Fruit fly (Drosophila melanogaster) whole organism, embryonic: Measurements from ENCODE around the gene CG7912.

Experiments
- CG10654 ChIP-seq: fragments of 200-800 bp; sonication (Bioruptor generic); optimal IDR thresholded peaks from 2 replicates; lab custom pipeline; 2016; ENCODE audit warnings: missing biosample characterization, missing genetic modification characterization
- CG12155 ChIP-seq: fragments of 200-800 bp; sonication (Bioruptor generic); optimal IDR thresholded peaks from 3 replicates; lab custom pipeline; 2016; ENCODE audit warnings: missing biosample characterization, missing genetic modification characterization
- CG13123 ChIP-seq: fragments of 200-800 bp; sonication (Bioruptor generic); optimal IDR thresholded peaks from 2 replicates; lab custom pipeline; 2016; ENCODE audit warnings: missing biosample characterization, missing genetic modification characterization
- CG13424 ChIP-seq: fragments of 200-800 bp; sonication (Bioruptor generic); optimal IDR thresholded peaks from 2 replicates; lab custom pipeline; 2019; ENCODE audit warnings: missing biosample characterization, mild to moderate bottlenecking, missing genetic modification characterization, moderate library complexity
- CG13624 ChIP-seq: fragments of 200-800 bp; sonication (Bioruptor generic); optimal IDR thresholded peaks from 2 replicates; lab custom pipeline; 2016; ENCODE audit warnings: missing biosample characterization, missing genetic modification characterization
- CG15601 ChIP-seq: fragments of 200-800 bp; sonication (Bioruptor generic); optimal IDR thresholded peaks from 3 replicates; lab custom pipeline; 2019; ENCODE audit warnings: missing biosample characterization, mild to moderate bottlenecking, missing genetic modification characterization, moderate library complexity
- CG18262 ChIP-seq: fragments of 200-800 bp; optimal IDR thresholded peaks from 3 replicates; lab custom pipeline; 2019; ENCODE audit warnings: missing biosample characterization, mild to moderate bottlenecking, missing genetic modification characterization, moderate library complexity
- CG2712 ChIP-seq: fragments of 200-800 bp; optimal IDR thresholded peaks from 3 replicates; lab custom pipeline; 2019; ENCODE audit warnings: missing biosample characterization, mild to moderate bottlenecking, missing genetic modification characterization, moderate library complexity
- CG3281 ChIP-seq: fragments of 200-800 bp; sonication (Bioruptor generic); optimal IDR thresholded peaks from 3 replicates; lab custom pipeline; 2017; ENCODE audit warnings: missing biosample characterization, mild to moderate bottlenecking, missing genetic modification characterization
- CG34224 ChIP-seq: fragments of 200-800 bp; sonication (Bioruptor generic); IDR thresholded peaks from 3 replicates; pipeline ENCODE4 v1.3.6; 2022; ENCODE audit warnings: missing biosample characterization, missing genetic modification characterization; ENCODE audit not compliant: partially characterized antibody
- CG34376 ChIP-seq: fragments of 200-800 bp; sonication (Bioruptor generic); optimal IDR thresholded peaks from 2 replicates; lab custom pipeline; 2018; ENCODE audit warnings: missing biosample characterization, mild to moderate bottlenecking, missing genetic modification characterization
- CG7372 ChIP-seq: fragments of 200-800 bp; sonication (Bioruptor generic); IDR thresholded peaks from 2 replicates; pipeline ENCODE4 v1.3.6; 2022; ENCODE audit warnings: missing biosample characterization, missing genetic modification characterization
- CG7963 ChIP-seq: fragments of 200-800 bp; sonication (Bioruptor generic); IDR thresholded peaks from 3 replicates; pipeline ENCODE4 v1.3.6; 2022; ENCODE audit warnings: missing biosample characterization, missing genetic modification characterization; ENCODE audit not compliant: partially characterized antibody
- CG9932 ChIP-seq: fragments of 200-800 bp; sonication (Bioruptor generic); IDR thresholded peaks from 2 replicates; pipeline ENCODE4 v1.3.6; 2022; ENCODE audit warnings: missing biosample characterization, missing genetic modification characterization
- CHES-1-like ChIP-seq: fragments of 200-800 bp; sonication (Bioruptor generic); optimal IDR thresholded peaks from 2 replicates; lab custom pipeline; 2016; ENCODE audit warnings: missing biosample characterization, missing genetic modification characterization
- D ChIP-seq, 2 experiments: fragments of 200-800 bp in 1 of 2; fragments of >200 bp in 1 of 2; sonication (Bioruptor generic) in 1 of 2; optimal IDR thresholded peaks; 2 replicates in 1 of 2; 3 replicates in 1 of 2; lab custom pipeline; 2017; ENCODE audit warnings: mild to moderate bottlenecking in 1 of 2, missing biosample characterization in 1 of 2, missing genetic modification characterization in 1 of 2, missing genetic modification reagents in 1 of 2
- Dip2 ChIP-seq: fragments of 200-800 bp; sonication (Bioruptor generic); IDR thresholded peaks from 2 replicates; pipeline ENCODE4 v1.3.6; 2022; ENCODE audit warnings: missing biosample characterization, missing genetic modification characterization
- Dp ChIP-seq: fragments of 200-800 bp; sonication (Bioruptor generic); optimal IDR thresholded peaks from 2 replicates; lab custom pipeline; 2018; ENCODE audit warnings: missing biosample characterization, mild to moderate bottlenecking, missing genetic modification characterization, moderate library complexity
- Dref ChIP-seq: fragments of 200-800 bp; sonication (Bioruptor generic); IDR thresholded peaks from 2 replicates; pipeline ENCODE4 v1.3.6; 2022; ENCODE audit warnings: missing biosample characterization, missing genetic modification characterization
- Eip74EF ChIP-seq, 2 experiments: fragments of 200-800 bp in 1 of 2; fragments of >200 bp in 1 of 2; sonication (Bioruptor generic) in 1 of 2; optimal IDR thresholded peaks; 2 replicates each; lab custom pipeline; 2017 to 2019; ENCODE audit warnings: missing biosample characterization in 2 of 2, missing genetic modification characterization in 2 of 2, mild to moderate bottlenecking in 1 of 2, moderate library complexity in 1 of 2
- Gsc ChIP-seq: fragments of 200-800 bp; sonication (Bioruptor generic); IDR thresholded peaks from 2 replicates; pipeline ENCODE4 v1.3.6; 2022; ENCODE audit warnings: missing biosample characterization, missing genetic modification characterization
- HmgZ ChIP-seq: fragments of 200-800 bp; sonication (Bioruptor generic); optimal IDR thresholded peaks from 2 replicates; lab custom pipeline; 2018; ENCODE audit warnings: missing biosample characterization, mild to moderate bottlenecking, missing genetic modification characterization
- Nf-YB ChIP-seq: fragments of 200-800 bp; sonication (Bioruptor generic); optimal IDR thresholded peaks from 3 replicates; lab custom pipeline; 2019; ENCODE audit warnings: missing biosample characterization, mild to moderate bottlenecking, missing genetic modification characterization, moderate library complexity
- Xbp1 ChIP-seq: fragments of 200-800 bp; sonication (Bioruptor generic); optimal IDR thresholded peaks from 3 replicates; lab custom pipeline; 2016; ENCODE audit warnings: missing biosample characterization, mild to moderate bottlenecking, missing genetic modification characterization
- YL-1 ChIP-seq: fragments of 200-800 bp; sonication (Bioruptor generic); optimal IDR thresholded peaks from 3 replicates; lab custom pipeline; 2017; ENCODE audit warnings: missing biosample characterization, mild to moderate bottlenecking, missing genetic modification characterization
- al ChIP-seq: fragments of 200-800 bp; sonication (Bioruptor generic); IDR thresholded peaks from 2 replicates; pipeline ENCODE4 v1.3.6; 2022; ENCODE audit warnings: missing biosample characterization, missing genetic modification characterization
- aop ChIP-seq: fragments of 200-800 bp; sonication (Bioruptor generic); IDR thresholded peaks from 2 replicates; pipeline ENCODE4 v1.3.6; 2022; ENCODE audit warnings: missing biosample characterization, missing genetic modification characterization
- cato ChIP-seq: fragments of 200-800 bp; sonication (Bioruptor generic); optimal IDR thresholded peaks from 2 replicates; lab custom pipeline; 2016; ENCODE audit warnings: missing biosample characterization, missing genetic modification characterization, borderline replicate concordance
- chinmo ChIP-seq: fragments of 200-800 bp; sonication (Bioruptor generic); IDR thresholded peaks from 4 replicates; pipeline ENCODE4 v1.3.6; 2022; ENCODE audit warnings: missing biosample characterization, missing genetic modification characterization; ENCODE audit not compliant: partially characterized antibody
- dati ChIP-seq: fragments of 200-800 bp; sonication (Bioruptor generic); IDR thresholded peaks from 2 replicates; pipeline ENCODE4 v1.3.6; 2022; ENCODE audit warnings: missing biosample characterization, missing genetic modification characterization
- dpn ChIP-seq, 2 experiments: fragments of 200-800 bp; sonication (Bioruptor generic); optimal IDR thresholded peaks; 3 replicates each; lab custom pipeline; 2016; ENCODE audit warnings: missing biosample characterization in 2 of 2, missing genetic modification characterization in 2 of 2
- fd96Cb ChIP-seq: fragments of 200-800 bp; sonication (Bioruptor generic); optimal IDR thresholded peaks from 2 replicates; lab custom pipeline; 2018; ENCODE audit warnings: missing biosample characterization, mild to moderate bottlenecking, missing genetic modification characterization, moderate library complexity
- gfzf ChIP-seq: fragments of 200-800 bp; sonication (Bioruptor generic); optimal IDR thresholded peaks from 2 replicates; lab custom pipeline; 2016; ENCODE audit warnings: missing biosample characterization, mild to moderate bottlenecking, missing genetic modification characterization, moderate library complexity
- grau ChIP-seq: fragments of 200-800 bp; optimal IDR thresholded peaks from 3 replicates; lab custom pipeline; 2019; ENCODE audit warnings: missing biosample characterization, mild to moderate bottlenecking, missing genetic modification characterization, moderate library complexity
- hb ChIP-seq: fragments of 200-800 bp; sonication (Bioruptor generic); IDR thresholded peaks from 3 replicates; pipeline ENCODE4 v1.3.6; 2022; ENCODE audit warnings: missing biosample characterization, missing genetic modification characterization; ENCODE audit not compliant: partially characterized antibody
- ind ChIP-seq: fragments of 200-800 bp; sonication (Bioruptor generic); optimal IDR thresholded peaks from 3 replicates; lab custom pipeline; 2016; ENCODE audit warnings: missing biosample characterization, missing genetic modification characterization
- mld ChIP-seq: fragments of 200-800 bp; sonication (Bioruptor generic); IDR thresholded peaks from 3 replicates; pipeline ENCODE4 v1.3.6; 2022; ENCODE audit warnings: missing biosample characterization, missing genetic modification characterization; ENCODE audit not compliant: partially characterized antibody
- nerfin-2 ChIP-seq: fragments of 200-800 bp; sonication (Bioruptor generic); IDR thresholded peaks from 2 replicates; pipeline ENCODE4 v1.3.6; 2022; ENCODE audit warnings: missing biosample characterization, missing genetic modification characterization; ENCODE audit not compliant: partially characterized antibody
- phol ChIP-seq: fragments of 200-800 bp; sonication (Bioruptor generic); optimal IDR thresholded peaks from 3 replicates; lab custom pipeline; 2018; ENCODE audit warnings: missing biosample characterization, mild to moderate bottlenecking, missing genetic modification characterization, moderate library complexity
- schlank ChIP-seq: fragments of 200-800 bp; sonication (Bioruptor generic); optimal IDR thresholded peaks from 2 replicates; lab custom pipeline; 2018; ENCODE audit warnings: missing biosample characterization, mild to moderate bottlenecking, missing genetic modification characterization
- sna ChIP-seq: fragments of 200-800 bp; sonication (Bioruptor generic); IDR thresholded peaks from 2 replicates; pipeline ENCODE4 v1.3.6; 2022; ENCODE audit warnings: missing biosample characterization, missing genetic modification characterization; ENCODE audit not compliant: partially characterized antibody
- stc ChIP-seq: fragments of 200-800 bp; sonication (Bioruptor generic); IDR thresholded peaks from 2 replicates; pipeline ENCODE4 v1.3.6; 2022; ENCODE audit warnings: missing biosample characterization, missing genetic modification characterization
- trem ChIP-seq: fragments of 200-800 bp; optimal IDR thresholded peaks from 3 replicates; lab custom pipeline; 2019; ENCODE audit warnings: missing biosample characterization, mild to moderate bottlenecking, missing genetic modification characterization, moderate library complexity
- unpg ChIP-seq: fragments of 200-800 bp; sonication (Bioruptor generic); optimal IDR thresholded peaks from 3 replicates; lab custom pipeline; 2018; ENCODE audit warnings: missing biosample characterization, mild to moderate bottlenecking, missing genetic modification characterization, moderate library complexity
- vnd ChIP-seq: fragments of 200-800 bp; sonication (Bioruptor generic); IDR thresholded peaks from 3 replicates; pipeline ENCODE4 v1.3.6; 2022; ENCODE audit warnings: missing biosample characterization, missing genetic modification characterization; ENCODE audit not compliant: partially characterized antibody
- vvl ChIP-seq: fragments of 200-800 bp; sonication (Bioruptor generic); IDR thresholded peaks from 2 replicates; pipeline ENCODE4 v1.3.6; 2022; ENCODE audit warnings: missing biosample characterization, missing genetic modification characterization
- zen2 ChIP-seq: fragments of 200-800 bp; sonication (Bioruptor generic); IDR thresholded peaks from 3 replicates; pipeline ENCODE4 v1.3.6; 2022; ENCODE audit warnings: missing biosample characterization, missing genetic modification characterization; ENCODE audit not compliant: partially characterized antibody
- zf30C ChIP-seq: fragments of 200-800 bp; sonication (Bioruptor generic); optimal IDR thresholded peaks from 3 replicates; lab custom pipeline; 2018; ENCODE audit warnings: missing biosample characterization, mild to moderate bottlenecking, missing genetic modification characterization
- zfh1 ChIP-seq: fragments of 200-800 bp; sonication (Bioruptor generic); IDR thresholded peaks from 3 replicates; pipeline ENCODE4 v1.3.6; 2022; ENCODE audit warnings: missing biosample characterization, missing genetic modification characterization

Gene CG7912

DNA sequence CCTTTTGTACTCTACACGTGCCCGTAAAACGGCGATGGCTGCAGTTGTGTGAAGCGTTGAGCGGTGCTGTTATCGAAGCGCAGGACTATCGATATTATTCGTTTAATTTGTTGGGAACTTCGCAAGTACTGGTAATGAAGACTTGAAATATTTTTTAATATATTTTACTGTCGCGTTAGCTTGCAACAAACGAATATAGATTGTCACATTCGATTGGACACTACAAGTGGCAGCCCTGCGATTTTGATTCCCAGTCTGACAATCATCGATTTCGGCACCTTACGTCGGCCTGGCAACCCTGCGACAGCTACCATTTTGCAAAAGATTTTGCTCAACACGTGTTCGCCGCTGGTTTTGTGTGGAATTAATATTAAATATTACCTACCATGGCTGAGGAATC, 4.3 kb downstream of the CG7912 start, which contains the start of the genes Nlp and Nph (continued):
- TF ChIP-seq mld (GFP tag; lab: Robert Waterston, UW) (peak; percentile 56; the same call in 1 of the 3 replicates), trem (tag; lab: Kevin White, UChicago) (peak; percentile 90), CG13123 (GFP tag; lab: Kevin White, UChicago) (no peak), Dref (GFP tag; lab: Robert Waterston, UW) (peak; percentile 71), grau (tag; lab: Kevin White, UChicago) (peak; percentile 35), CG34224 (GFP tag; lab: Robert Waterston, UW) (peak; percentile 92), CG12155 (GFP tag; lab: Kevin White, UChicago) (peak; percentile 47), chinmo (peak; percentile 74; the same call in 1 of the 4 replicates), nerfin-2 (GFP tag; lab: Robert Waterston, UW) (peak; percentile 78), hb (GFP tag; lab: Robert Waterston, UW) (peak; percentile 83), dpn (GFP tag; optimal IDR thresholded peaks at IDR 0.05; lab: Kevin White, UChicago) (peak; percentile 36 to 41), CG3281 (GFP tag; lab: Kevin White, UChicago) (peak; percentile 39), CG7963 (GFP tag; lab: Robert Waterston, UW) (peak; percentile 62), CG13624 (GFP tag; lab: Kevin White, UChicago) (peak; percentile 28), HmgZ (tag; lab: Kevin White, UChicago) (peak; percentile 69), sna (peak; percentile 94), dati (GFP tag; lab: Robert Waterston, UW) (no peak), CG2712 (peak; percentile 49), phol (tag; lab: Kevin White, UChicago) (peak; percentile 92), CG13424 (tag; lab: Kevin White, UChicago) (peak; percentile 15), Nf-YB (GFP tag; lab: Kevin White, UChicago) (peak; percentile 12), vnd (GFP tag; lab: Robert Waterston, UW) (peak; percentile 75; the same call in 2 of the 3 replicates), CG15601 (peak; percentile 5), Xbp1 (peak; percentile 35), ind (GFP tag; lab: Kevin White, UChicago) (peak; percentile 13), schlank (tag; lab: Kevin White, UChicago) (no peak), unpg (peak; percentile 16), CHES-1-like (GFP tag; lab: Kevin White, UChicago) (peak; percentile 40), CG10654 (GFP tag; lab: Kevin White, UChicago) (no peak), zen2 (GFP tag; lab: Robert Waterston, UW) (peak; percentile 85; the same call in 2 of the 3 replicates), CG7372 (GFP tag; lab: Robert Waterston, UW) (0 out of 2 replicates have a peak, but pooled peaks have one; percentile 35), zfh1 (0 out of 3 replicates have a peak, but pooled peaks have one; percentile 3), gfzf (GFP tag; lab: Kevin White, UChicago) (peak; percentile 26)

DNA sequence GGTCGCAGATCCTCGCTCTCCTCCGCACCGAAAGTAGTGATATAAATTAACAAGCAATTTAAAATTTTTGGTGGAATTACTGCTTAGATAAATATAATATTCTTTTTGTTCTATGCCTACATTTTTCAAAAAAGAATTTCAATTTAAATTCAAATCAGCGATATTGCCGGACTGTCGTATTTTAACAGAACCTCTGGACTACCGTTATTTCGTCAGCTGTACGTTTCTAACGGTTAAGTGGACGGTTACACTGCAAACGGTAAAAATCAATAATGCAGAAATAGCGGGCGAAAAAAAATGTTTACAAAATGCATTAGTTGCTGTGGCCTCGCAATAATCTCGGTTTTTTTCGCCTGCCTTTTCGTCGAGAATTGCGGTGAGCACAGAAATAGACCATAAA, 8.7 kb downstream of the CG7912 start, which contains the start of gene Tace:
Gene Tace, plus strand, starts transcription at position 245 of the 400 bp plus-strand sequence.
- TF ChIP-seq al (GFP tag; lab: Robert Waterston, UW): no peak
- peak; percentile 7 for TF ChIP-seq zf30C (GFP tag; lab: Kevin White, UChicago)
- no peak for TF ChIP-seq CG13624 (GFP tag; lab: Kevin White, UChicago)
- no peak for TF ChIP-seq cato (GFP tag; lab: Kevin White, UChicago)
- TF ChIP-seq Gsc: no peak
- TF ChIP-seq vvl (GFP tag; lab: Robert Waterston, UW): no peak
- TF ChIP-seq fd96Cb: no peak
- TF ChIP-seq CG9932 (GFP tag; lab: Robert Waterston, UW): no peak
- no peak for TF ChIP-seq D (optimal IDR thresholded peaks at IDR 0.05; lab: Kevin White, UChicago)
- no peak for TF ChIP-seq D (GFP tag; optimal IDR thresholded peaks at IDR 0.05; lab: Kevin White, UChicago)
- no peak for TF ChIP-seq aop (GFP tag; lab: Robert Waterston, UW)
- no peak for TF ChIP-seq CG18262 (tag; lab: Kevin White, UChicago)
- TF ChIP-seq stc (GFP tag; lab: Robert Waterston, UW): no peak
- no peak for TF ChIP-seq Eip74EF (GFP tag; optimal IDR thresholded peaks at IDR 0.05; lab: Kevin White, UChicago)
- TF ChIP-seq Dip2 (GFP tag; lab: Robert Waterston, UW): no peak
- peak; percentile 66 for TF ChIP-seq Dp (GFP tag; lab: Kevin White, UChicago)
- TF ChIP-seq CG34376 (GFP tag; lab: Kevin White, UChicago): no peak
- peak; percentile 5 for TF ChIP-seq YL-1 (GFP tag; lab: Kevin White, UChicago)
